Worm (Caenorhabditis elegans): ENCODE measurements around the gene sym-2.

- TF ChIP-seq lag-1 (GFP tag; IDR thresholded peaks at IDR 0.05) (no peak), hmg-1.2 (GFP tag; IDR thresholded peaks at IDR 0.05) (no peak), snpc-3.4 (tag; optimal IDR thresholded peaks at IDR 0.05) (no peak), unc-62 (GFP tag; optimal IDR thresholded peaks at IDR 0.05) (no peak), snpc-4 (GFP tag; optimal IDR thresholded peaks at IDR 0.05) (no peak), snpc-4 (tag; optimal IDR thresholded peaks at IDR 0.05) (no peak), F33H1.4 (GFP tag; IDR thresholded peaks at IDR 0.05) (no peak), chd-7 (tag; optimal IDR thresholded peaks at IDR 0.05) (no peak), F39B2.1 (GFP tag; IDR thresholded peaks at IDR 0.05) (no peak), sea-2 (GFP tag; IDR thresholded peaks at IDR 0.05) (no peak), dpff-1 (tag; optimal IDR thresholded peaks at IDR 0.05) (no peak), B0336.3 (GFP tag; IDR thresholded peaks at IDR 0.05) (no peak)
Measured at ce11 chrII:9171466-9172187, 16.7 kb downstream of the sym-2 start.
